Worm (Caenorhabditis elegans) whole organism, young adult: Measurements from ENCODE around the gene srg-13.

Experiments
- B0035.1 ChIP-seq: sonication (generic microtip); optimal IDR thresholded peaks from 2 replicates; lab custom pipeline; 2016; ENCODE audit warnings: missing genetic modification characterization, mild to moderate bottlenecking, missing compliant biosample characterization, missing genotype, missing genetic modification reagents
- C17E4.6 ChIP-seq: fragments of 200-800 bp; sonication (Bioruptor generic); IDR thresholded peaks from 2 replicates; pipeline ENCODE4 v1.3.6; 2022; ENCODE audit warnings: missing genetic modification reagents, missing genetic modification characterization, missing compliant biosample characterization
- F10E7.11 ChIP-seq: sonication (generic microtip); optimal IDR thresholded peaks from 2 replicates; lab custom pipeline; 2017; ENCODE audit warnings: mild to moderate bottlenecking, missing genetic modification characterization, moderate library complexity, missing compliant biosample characterization
- F22D6.2 ChIP-seq: sonication (generic microtip); optimal IDR thresholded peaks from 2 replicates; lab custom pipeline; 2016; ENCODE audit warnings: mild to moderate bottlenecking, missing genetic modification characterization, missing compliant biosample characterization
- F33H1.4 ChIP-seq: fragments of 200-800 bp; sonication (Bioruptor generic); IDR thresholded peaks from 2 replicates; pipeline ENCODE4 v1.3.6; 2022; ENCODE audit warnings: missing genetic modification reagents, missing genetic modification characterization, missing compliant biosample characterization
- F39B2.1 ChIP-seq: fragments of 200-800 bp; sonication (Bioruptor generic); IDR thresholded peaks from 2 replicates; pipeline ENCODE4 v1.3.6; 2022; ENCODE audit warnings: missing genetic modification reagents, missing genetic modification characterization, missing compliant biosample characterization
- F49E8.2 ChIP-seq: sonication (generic microtip); optimal IDR thresholded peaks from 3 replicates; lab custom pipeline; 2017; ENCODE audit warnings: missing genetic modification characterization, mild to moderate bottlenecking, missing compliant biosample characterization, antibody characterized with exemption, moderate library complexity; ENCODE audit not compliant: insufficient read depth
- F52B5.7 ChIP-seq: sonication (generic microtip); optimal IDR thresholded peaks from 2 replicates; lab custom pipeline; 2016; ENCODE audit warnings: mild to moderate bottlenecking, missing genetic modification characterization, missing compliant biosample characterization
- F57A8.1 ChIP-seq: fragments of 200-800 bp; sonication (Bioruptor generic); optimal IDR thresholded peaks from 2 replicates; lab custom pipeline; 2018; ENCODE audit warnings: mild to moderate bottlenecking, missing genetic modification characterization, moderate library complexity, missing compliant biosample characterization
- K11D2.4 ChIP-seq: fragments of 200-800 bp; sonication (Bioruptor generic); IDR thresholded peaks from 2 replicates; pipeline ENCODE4 v1.3.6; 2022; ENCODE audit warnings: missing genetic modification reagents, missing genetic modification characterization, missing compliant biosample characterization
- Y67H2A.10 ChIP-seq: fragments of 200-800 bp; sonication (Bioruptor generic); conservative IDR thresholded peaks from 2 replicates; pipeline ENCODE4 v1.3.6; 2022; ENCODE audit warnings: missing genetic modification reagents, missing genetic modification characterization, missing compliant biosample characterization
- ama-1 ChIP-seq, 3 experiments: fragments of 150-350 bp in 1 of 3; sonication (generic microtip) in 2 of 3; optimal IDR thresholded peaks; 2 replicates each; lab custom pipeline; 2014 to 2018; ENCODE audit warnings: missing biosample characterization in 2 of 3, missing genetic modification characterization in 2 of 3, missing genetic modification reagents in 2 of 3
- aptf-2 ChIP-seq: fragments of 200-800 bp; sonication (Bioruptor generic); conservative IDR thresholded peaks from 2 replicates; pipeline ENCODE4 v1.3.6; 2022; ENCODE audit warnings: missing genetic modification reagents, missing genetic modification characterization, missing compliant biosample characterization
- atf-7 ChIP-seq: sonication (generic microtip); optimal IDR thresholded peaks from 2 replicates; lab custom pipeline; 2017; ENCODE audit warnings: mild to moderate bottlenecking, missing genetic modification characterization, missing compliant biosample characterization
- ceh-27 ChIP-seq: fragments of 200-800 bp; sonication (Bioruptor generic); optimal IDR thresholded peaks from 2 replicates; lab custom pipeline; 2018; ENCODE audit warnings: mild to moderate bottlenecking, missing genetic modification characterization, moderate library complexity, missing compliant biosample characterization
- ceh-79 ChIP-seq: sonication (generic microtip); optimal IDR thresholded peaks from 2 replicates; lab custom pipeline; 2017; ENCODE audit warnings: mild to moderate bottlenecking, missing genetic modification characterization, missing compliant biosample characterization
- ceh-91 ChIP-seq: fragments of 200-800 bp; sonication (Bioruptor generic); IDR thresholded peaks from 2 replicates; pipeline ENCODE4 v1.3.6; 2022; ENCODE audit warnings: missing genetic modification reagents, missing genetic modification characterization, missing compliant biosample characterization
- dpl-1 ChIP-seq: fragments of 150-350 bp; optimal IDR thresholded peaks from 2 replicates; lab custom pipeline; 2014; ENCODE audit warnings: missing biosample characterization, missing genetic modification reagents, missing genetic modification characterization
- egl-18 ChIP-seq: fragments of 200-800 bp; sonication (Bioruptor generic); IDR thresholded peaks from 2 replicates; pipeline ENCODE4 v1.3.6; 2022; ENCODE audit warnings: missing genetic modification reagents, missing genetic modification characterization, missing compliant biosample characterization
- egrh-3 ChIP-seq: fragments of 200-800 bp; sonication (Bioruptor generic); IDR thresholded peaks from 2 replicates; pipeline ENCODE4 v1.3.6; 2022; ENCODE audit warnings: missing genetic modification reagents, missing genetic modification characterization, missing compliant biosample characterization
- ets-4 ChIP-seq: fragments of 200-800 bp; sonication (Bioruptor generic); optimal IDR thresholded peaks from 2 replicates; lab custom pipeline; 2018; ENCODE audit warnings: mild to moderate bottlenecking, missing genetic modification characterization, missing compliant biosample characterization
- him-1 ChIP-seq: sonication (generic microtip); optimal IDR thresholded peaks from 2 replicates; lab custom pipeline; 2016; ENCODE audit warnings: missing genotype, missing genetic modification reagents, missing genetic modification characterization, missing compliant biosample characterization
- hlh-12 ChIP-seq: sonication (generic microtip); optimal IDR thresholded peaks from 2 replicates; lab custom pipeline; 2016; ENCODE audit warnings: missing genetic modification characterization, missing compliant biosample characterization
- hmg-1.2 ChIP-seq: fragments of 200-800 bp; sonication (Bioruptor generic); IDR thresholded peaks from 2 replicates; pipeline ENCODE4 v1.3.6; 2022; ENCODE audit warnings: missing genetic modification reagents, missing genetic modification characterization, missing compliant biosample characterization
- hrde-1 ChIP-seq: sonication (generic microtip); optimal IDR thresholded peaks from 2 replicates; lab custom pipeline; 2016; ENCODE audit warnings: missing genetic modification characterization, mild to moderate bottlenecking, missing compliant biosample characterization, moderate library complexity, missing genotype, missing genetic modification reagents, borderline replicate concordance
- hsf-1 ChIP-seq: fragments of 200-800 bp; sonication (Bioruptor generic); IDR thresholded peaks from 2 replicates; pipeline ENCODE4 v1.3.6; 2022; ENCODE audit warnings: missing genetic modification reagents, missing genetic modification characterization, missing compliant biosample characterization
- let-607 ChIP-seq, 2 experiments: fragments of 200-800 bp in 1 of 2; sonication (Bioruptor generic) in 1 of 2; sonication (generic microtip) in 1 of 2; optimal IDR thresholded peaks; 2 replicates each; lab custom pipeline; 2016 to 2018; ENCODE audit warnings: mild to moderate bottlenecking in 2 of 2, missing compliant biosample characterization in 2 of 2, missing genetic modification characterization in 2 of 2, moderate library complexity in 2 of 2, missing genotype in 1 of 2
- lin-35 ChIP-seq, 3 experiments: fragments of 150-350 bp in 2 of 3; sonication (generic microtip) in 1 of 3; optimal IDR thresholded peaks; 2 replicates each; lab custom pipeline; 2014 to 2018; ENCODE audit warnings: missing biosample characterization in 3 of 3, missing genetic modification characterization in 3 of 3, missing genetic modification reagents in 3 of 3
- lin-40 ChIP-seq: sonication (generic microtip); optimal IDR thresholded peaks from 2 replicates; lab custom pipeline; 2016; ENCODE audit warnings: missing genetic modification characterization, mild to moderate bottlenecking, missing compliant biosample characterization, missing genotype, missing genetic modification reagents
- lsy-27 ChIP-seq: sonication (generic microtip); optimal IDR thresholded peaks from 2 replicates; lab custom pipeline; 2017; ENCODE audit warnings: missing genetic modification characterization, mild to moderate bottlenecking, missing compliant biosample characterization, antibody characterized with exemption, missing genotype, borderline replicate concordance; ENCODE audit not compliant: insufficient read depth
- madf-10 ChIP-seq: sonication (generic microtip); optimal IDR thresholded peaks from 2 replicates; lab custom pipeline; 2016; ENCODE audit warnings: mild to moderate bottlenecking, missing genetic modification characterization, missing compliant biosample characterization
- madf-8 ChIP-seq: fragments of 200-800 bp; sonication (Bioruptor generic); conservative IDR thresholded peaks from 2 replicates; pipeline ENCODE4 v1.3.6; 2022; ENCODE audit warnings: missing genetic modification reagents, missing genetic modification characterization, missing compliant biosample characterization
- mel-28 ChIP-seq: sonication (generic microtip); optimal IDR thresholded peaks from 2 replicates; lab custom pipeline; 2016; ENCODE audit warnings: borderline replicate concordance, mild to moderate bottlenecking, missing genetic modification characterization, missing compliant biosample characterization
- mxl-1 ChIP-seq: sonication (generic microtip); optimal IDR thresholded peaks from 2 replicates; lab custom pipeline; 2016; ENCODE audit warnings: missing genetic modification characterization, missing compliant biosample characterization
- nfya-2 ChIP-seq: fragments of 200-800 bp; sonication (Bioruptor generic); IDR thresholded peaks from 2 replicates; pipeline ENCODE4 v1.3.6; 2022; ENCODE audit warnings: missing genetic modification reagents, missing genetic modification characterization, missing compliant biosample characterization
- nhr-120 ChIP-seq: fragments of 200-800 bp; sonication (Bioruptor generic); IDR thresholded peaks from 2 replicates; pipeline ENCODE4 v1.3.6; 2022; ENCODE audit warnings: missing genetic modification characterization, missing compliant biosample characterization
- nhr-80 ChIP-seq: sonication (generic microtip); optimal IDR thresholded peaks from 2 replicates; lab custom pipeline; 2016; ENCODE audit warnings: missing genetic modification characterization, missing compliant biosample characterization
- nhr-90 ChIP-seq: sonication (generic microtip); optimal IDR thresholded peaks from 2 replicates; lab custom pipeline; 2016; ENCODE audit warnings: missing genotype, mild to moderate bottlenecking, missing genetic modification characterization, missing compliant biosample characterization
- pbrm-1 ChIP-seq: fragments of 200-800 bp; sonication (Bioruptor generic); IDR thresholded peaks from 2 replicates; pipeline ENCODE4 v1.3.6; 2022; ENCODE audit warnings: missing genetic modification reagents, missing genetic modification characterization, missing compliant biosample characterization
- rec-8 ChIP-seq, 2 experiments: sonication (generic microtip); optimal IDR thresholded peaks; 2 replicates each; lab custom pipeline; 2016; ENCODE audit warnings: mild to moderate bottlenecking in 2 of 2, missing genetic modification characterization in 2 of 2, missing genetic modification reagents in 2 of 2, missing genotype in 2 of 2, missing biosample characterization in 1 of 2, missing compliant biosample characterization in 1 of 2, moderate library complexity in 1 of 2
- repo-1 ChIP-seq: sonication (generic microtip); optimal IDR thresholded peaks from 2 replicates; lab custom pipeline; 2017; ENCODE audit warnings: mild to moderate bottlenecking, missing genetic modification characterization, missing compliant biosample characterization
- rpc-1 ChIP-seq, 2 experiments: fragments of 150-350 bp in 1 of 2; sonication (generic microtip) in 1 of 2; optimal IDR thresholded peaks; 2 replicates each; lab custom pipeline; 2014 to 2018; ENCODE audit warnings: missing biosample characterization in 1 of 2, missing genetic modification characterization in 1 of 2, missing genetic modification reagents in 1 of 2, missing genotype in 1 of 2
- snpc-1.1 ChIP-seq: sonication (generic microtip); optimal IDR thresholded peaks from 2 replicates; lab custom pipeline; 2017; ENCODE audit warnings: missing genetic modification characterization, mild to moderate bottlenecking, missing compliant biosample characterization, antibody characterized with exemption, moderate library complexity, missing genotype, missing genetic modification reagents; ENCODE audit not compliant: insufficient read depth
- tlf-1 ChIP-seq: fragments of 200-800 bp; sonication (Bioruptor generic); optimal IDR thresholded peaks from 2 replicates; lab custom pipeline; 2018; ENCODE audit warnings: mild to moderate bottlenecking, missing genetic modification characterization, missing compliant biosample characterization
- ztf-22 ChIP-seq: fragments of 200-800 bp; sonication (Bioruptor generic); optimal IDR thresholded peaks from 2 replicates; lab custom pipeline; 2018; ENCODE audit warnings: mild to moderate bottlenecking, missing genetic modification characterization, moderate library complexity, missing compliant biosample characterization
- ztf-25 ChIP-seq: fragments of 200-800 bp; sonication (Bioruptor generic); IDR thresholded peaks from 2 replicates; pipeline ENCODE4 v1.3.6; 2022; ENCODE audit warnings: missing genetic modification reagents, missing genetic modification characterization, missing compliant biosample characterization
- ztf-3 ChIP-seq: fragments of 200-800 bp; sonication (Bioruptor generic); optimal IDR thresholded peaks from 2 replicates; lab custom pipeline; 2018; ENCODE audit warnings: mild to moderate bottlenecking, missing genetic modification characterization, missing compliant biosample characterization

Gene srg-13

DNA sequence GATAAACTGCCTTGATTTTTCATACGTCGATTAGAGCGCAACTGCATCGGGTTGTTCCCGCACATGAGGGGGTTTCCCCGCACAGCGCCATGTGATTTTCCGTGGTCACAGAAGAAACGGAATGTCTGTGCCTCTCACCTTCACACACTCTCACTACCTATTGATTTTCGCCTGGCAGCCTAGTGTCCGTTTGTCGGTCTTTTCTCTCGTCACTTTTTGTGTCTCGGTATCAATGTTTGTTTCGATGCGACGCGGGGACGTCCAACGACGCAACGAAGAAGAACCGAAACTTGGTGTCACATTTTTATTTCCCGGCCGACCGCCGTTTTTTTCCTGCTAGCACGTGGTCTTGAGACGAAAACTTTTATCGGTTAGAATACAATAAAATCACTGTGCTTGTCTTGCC, 22.7 kb upstream of the srg-13 start (continued):
- TF ChIP-seq F10E7.11 (tag; lab: Kevin White, UChicago) (no peak), lin-35 (GFP tag; optimal IDR thresholded peaks at IDR 0.05; lab: Kevin White, UChicago) (peak in 1 of 3 experiments; percentile 66), snpc-1.1 (tag; lab: Kevin White, UChicago) (no peak), lin-40 (tag; lab: Kevin White, UChicago) (peak; percentile 91), F39B2.1 (GFP tag; lab: Robert Waterston, UW) (no peak), hmg-1.2 (GFP tag; lab: Robert Waterston, UW) (peak; percentile 96), tlf-1 (peak; percentile 85), C17E4.6 (GFP tag; lab: Robert Waterston, UW) (no peak; the same call in 1 of the 2 replicates), ztf-22 (GFP tag; lab: Kevin White, UChicago) (peak; percentile 97), ama-1 (optimal IDR thresholded peaks at IDR 0.05; lab: Kevin White, UChicago) (no peak), ama-1 (GFP tag; optimal IDR thresholded peaks at IDR 0.05; lab: Kevin White, UChicago) (no peak), let-607 (tag; optimal IDR thresholded peaks at IDR 0.05; lab: Kevin White, UChicago) (peak; percentile 81 to 89), ceh-79 (tag; lab: Kevin White, UChicago) (no peak), F52B5.7 (tag; lab: Kevin White, UChicago) (no peak), egl-18 (GFP tag; lab: Robert Waterston, UW) (no peak), dpl-1 (GFP tag; lab: Kevin White, UChicago) (no peak), nhr-90 (tag; lab: Kevin White, UChicago) (peak; percentile 92), nfya-2 (GFP tag; lab: Robert Waterston, UW) (no peak), egrh-3 (GFP tag; lab: Robert Waterston, UW) (peak; percentile 10; the same call in 1 of the 2 replicates), mxl-1 (tag; lab: Kevin White, UChicago) (peak; percentile 20), repo-1 (tag; lab: Kevin White, UChicago) (peak; percentile 61), F33H1.4 (GFP tag; lab: Robert Waterston, UW) (no peak), F49E8.2 (tag; lab: Kevin White, UChicago) (no peak), rec-8 (tag; optimal IDR thresholded peaks at IDR 0.05; lab: Kevin White, UChicago) (no peak), hsf-1 (GFP tag; lab: Robert Waterston, UW) (0 out of 2 replicates have a peak, but pooled peaks have one; percentile 35), nhr-120 (GFP tag; lab: Robert Waterston, UW) (no peak), atf-7 (tag; lab: Kevin White, UChicago) (peak; percentile 96), hrde-1 (tag; lab: Kevin White, UChicago) (no peak), aptf-2 (GFP tag; lab: Robert Waterston, UW) (no peak), B0035.1 (tag; lab: Kevin White, UChicago) (peak; percentile 60), ceh-91 (no peak), hlh-12 (tag; lab: Kevin White, UChicago) (no peak), pbrm-1 (GFP tag; lab: Robert Waterston, UW) (peak; percentile 79; the same call in 1 of the 2 replicates), rpc-1 (optimal IDR thresholded peaks at IDR 0.05; lab: Kevin White, UChicago) (no peak), rpc-1 (tag; optimal IDR thresholded peaks at IDR 0.05; lab: Kevin White, UChicago) (no peak), Y67H2A.10 (peak; percentile 62; the same call in 1 of the 2 replicates), him-1 (tag; lab: Kevin White, UChicago) (no peak), mel-28 (tag; lab: Kevin White, UChicago) (no peak), ceh-27 (GFP tag; lab: Kevin White, UChicago) (peak; percentile 90), madf-10 (tag; lab: Kevin White, UChicago) (peak; percentile 91), ets-4 (peak; percentile 86), ztf-25 (GFP tag; lab: Robert Waterston, UW) (no peak), K11D2.4 (peak; percentile 82), F57A8.1 (GFP tag; lab: Kevin White, UChicago) (no peak), ztf-3 (GFP tag; lab: Kevin White, UChicago) (peak; percentile 56), F22D6.2 (tag; lab: Kevin White, UChicago) (peak; percentile 86), nhr-80 (tag; lab: Kevin White, UChicago) (peak; percentile 99), madf-8 (GFP tag; lab: Robert Waterston, UW) (no peak), lsy-27 (tag; lab: Kevin White, UChicago) (no peak)
